Fruit fly (Drosophila melanogaster): ENCODE results near the gene heca.

Gene heca

dm6 chr3R:30413795-30414194 is 136.1 kb downstream of the heca start (continued):
- TF ChIP-seq row (GFP tag; IDR thresholded peaks at IDR 0.05) (peak; percentile 67), CTCF (GFP tag; optimal IDR thresholded peaks at IDR 0.05) (peak; percentile 2), CG8089 (GFP tag; optimal IDR thresholded peaks at IDR 0.05) (peak; percentile 25), dmrt11E (tag; optimal IDR thresholded peaks at IDR 0.05) (peak; percentile 45), grn (GFP tag; optimal IDR thresholded peaks at IDR 0.05) (no peak), CG3163 (GFP tag; optimal IDR thresholded peaks at IDR 0.05) (no peak), zen (tag; optimal IDR thresholded peaks at IDR 0.05) (peak; percentile 19), scrt (GFP tag; optimal IDR thresholded peaks at IDR 0.05) (peak; percentile 20), Rx (GFP tag; IDR thresholded peaks at IDR 0.05) (no peak), CG2678 (tag; optimal IDR thresholded peaks at IDR 0.05) (peak; percentile 62), Atf3 (GFP tag; optimal IDR thresholded peaks at IDR 0.05) (peak; percentile 37), MESR4 (GFP tag; optimal IDR thresholded peaks at IDR 0.05) (no peak), dati (GFP tag; IDR thresholded peaks at IDR 0.05) (no peak), ac (GFP tag; optimal IDR thresholded peaks at IDR 0.05) (no peak), cas (GFP tag; IDR thresholded peaks at IDR 0.05) (no peak), CG14710 (tag; optimal IDR thresholded peaks at IDR 0.05) (peak; percentile 41), yki (optimal IDR thresholded peaks at IDR 0.05) (no peak), CG18262 (tag; optimal IDR thresholded peaks at IDR 0.05) (peak; percentile 53), ranshi (GFP tag; IDR thresholded peaks at IDR 0.05) (peak; percentile 63; the same call in 1 of the 2 replicates), lov (optimal IDR thresholded peaks at IDR 0.05) (no peak), lov (GFP tag; IDR thresholded peaks at IDR 0.05) (0 out of 3 replicates have a peak, but pooled peaks have one; percentile 57), CG7271 (tag; optimal IDR thresholded peaks at IDR 0.05) (no peak), Fer2 (tag; optimal IDR thresholded peaks at IDR 0.05) (no peak), luna (GFP tag; optimal IDR thresholded peaks at IDR 0.05) (no peak), Med (GFP tag) (peak; percentile 90), bowl (GFP tag; IDR thresholded peaks at IDR 0.05) (no peak; the same call in 1 of the 2 replicates), CG11085 (GFP tag; IDR thresholded peaks at IDR 0.05) (no peak), Fer3 (tag; optimal IDR thresholded peaks at IDR 0.05) (peak; percentile 38), Dfd (GFP tag; optimal IDR thresholded peaks at IDR 0.05) (no peak), CG2712 (tag; optimal IDR thresholded peaks at IDR 0.05) (peak; percentile 64), CG14860 (GFP tag; IDR thresholded peaks at IDR 0.05; ENCODE audit: partially characterized antibody) (no peak), gro (GFP tag; optimal IDR thresholded peaks at IDR 0.05) (no peak), tap (tag; optimal IDR thresholded peaks at IDR 0.05) (peak; percentile 17), CG16815 (GFP tag; optimal IDR thresholded peaks at IDR 0.05) (no peak), CG5953 (GFP tag; IDR thresholded peaks at IDR 0.05) (no peak), Gsc (GFP tag; IDR thresholded peaks at IDR 0.05) (no peak), Drgx (GFP tag; IDR thresholded peaks at IDR 0.05) (peak; percentile 39; the same call in 1 of the 2 replicates), Awh (GFP tag; IDR thresholded peaks at IDR 0.05) (peak; percentile 74), Bteb2 (GFP tag; optimal IDR thresholded peaks at IDR 0.05) (no peak), gem (tag; optimal IDR thresholded peaks at IDR 0.05) (peak; percentile 70), bsh (GFP tag; optimal IDR thresholded peaks at IDR 0.05) (peak in 1 of 2 experiments; percentile 81), rib (GFP tag; IDR thresholded peaks at IDR 0.05) (no peak), CG32767 (GFP tag; IDR thresholded peaks at IDR 0.05) (0 out of 2 replicates have a peak, but pooled peaks have one; percentile 23), CG11695 (GFP tag; IDR thresholded peaks at IDR 0.05) (peak; percentile 53; the same call in 1 of the 3 replicates), br (optimal IDR thresholded peaks at IDR 0.05) (no peak), CG15011 (GFP tag; optimal IDR thresholded peaks at IDR 0.05) (peak; percentile 24), CG12236 (GFP tag; optimal IDR thresholded peaks at IDR 0.05) (peak; percentile 38), CG8944 (GFP tag; optimal IDR thresholded peaks at IDR 0.05) (peak; percentile 39), klu (GFP tag; IDR thresholded peaks at IDR 0.05) (no peak), nerfin-1 (tag; optimal IDR thresholded peaks at IDR 0.05) (peak; percentile 36), CG2889 (GFP tag; IDR thresholded peaks at IDR 0.05) (peak; percentile 64; the same call in 2 of the 3 replicates), CG6854 (GFP tag; optimal IDR thresholded peaks at IDR 0.05) (no peak), Gug (GFP tag; IDR thresholded peaks at IDR 0.05) (0 out of 4 replicates have a peak, but pooled peaks have one; percentile 1)
